Worm (Caenorhabditis elegans) whole organism, midembryonic: Measurements from ENCODE around the gene C27F2.9.
A peak's percentile ranks its signal among the peaks of the same experiment; 100 is the strongest.
"Not testable (repeated sequence)": the region's sequence is repeated elsewhere in the genome, so short reads cannot be mapped to it uniquely, and the experiment has no call there.

Experiments used
- T22C8.4 ChIP-seq: fragments of 200-800 bp; sonication (Bioruptor generic); IDR thresholded peaks from 2 replicates; pipeline ENCODE4 v1.3.6; 2022; ENCODE audit warnings: missing genetic modification characterization, missing compliant biosample characterization
- cog-1 ChIP-seq: sonication (generic microtip); optimal IDR thresholded peaks from 2 replicates; lab custom pipeline; 2016; ENCODE audit warnings: missing genetic modification characterization, missing compliant biosample characterization
- flt-1 ChIP-seq: fragments of 200-800 bp; sonication (Bioruptor generic); IDR thresholded peaks from 2 replicates; pipeline ENCODE4 v1.3.6; 2022; ENCODE audit warnings: missing genetic modification characterization, missing compliant biosample characterization
- klf-2 ChIP-seq: fragments of 200-800 bp; sonication (Bioruptor generic); conservative IDR thresholded peaks from 2 replicates; pipeline ENCODE4 v1.3.6; 2022; ENCODE audit warnings: missing genetic modification reagents, missing genetic modification characterization, missing compliant biosample characterization
- med-1 ChIP-seq: sonication (generic microtip); optimal IDR thresholded peaks from 2 replicates; lab custom pipeline; 2017; ENCODE audit warnings: missing genetic modification characterization, mild to moderate bottlenecking, missing compliant biosample characterization, antibody characterized with exemption, missing genetic modification reagents; ENCODE audit not compliant: insufficient read depth
- ref-1 ChIP-seq: fragments of 200-800 bp; sonication (Bioruptor generic); conservative IDR thresholded peaks from 2 replicates; pipeline ENCODE4 v1.3.6; 2022; ENCODE audit warnings: missing genetic modification reagents, missing genetic modification characterization, missing compliant biosample characterization
- tab-1 ChIP-seq: fragments of 200-800 bp; sonication (Bioruptor generic); IDR thresholded peaks from 2 replicates; pipeline ENCODE4 v1.3.6; 2022; ENCODE audit warnings: missing genetic modification characterization, missing compliant biosample characterization
- ztf-23 ChIP-seq: fragments of 200-800 bp; sonication (Bioruptor generic); IDR thresholded peaks from 2 replicates; pipeline ENCODE4 v1.3.6; 2022; ENCODE audit warnings: missing genetic modification reagents, missing genetic modification characterization, missing compliant biosample characterization
- ztf-29 ChIP-seq: fragments of 200-800 bp; sonication (Bioruptor generic); IDR thresholded peaks from 2 replicates; pipeline ENCODE4 v1.3.6; 2022; ENCODE audit warnings: missing genetic modification reagents, missing genetic modification characterization, missing compliant biosample characterization

The C27F2.9 gene

ce11 chrIII:4934896-4935628 is 27.8 kb downstream of the C27F2.9 start, which contains the start of gene mrps-18C:
mrps-18C (plus strand) TSS chrIII:4935578.
- TF ChIP-seq ztf-29 (GFP tag; lab: Robert Waterston, UW), result no peak
- no peak for TF ChIP-seq tab-1 (GFP tag; lab: Robert Waterston, UW)
- TF ChIP-seq T22C8.4 (GFP tag; lab: Robert Waterston, UW), result no peak

ce11 chrIII:4932203-4932699 is 30.6 kb downstream of the C27F2.9 start, which contains the start of the genes C26E6.12 and eri-9:
C26E6.12 (minus strand) TSS chrIII:4932253.
eri-9 (plus strand) TSS chrIII:4932450.
- TF ChIP-seq med-1 (GFP tag; lab: Kevin White, UChicago) (no peak), T22C8.4 (GFP tag; lab: Robert Waterston, UW) (no peak), ztf-29 (GFP tag; lab: Robert Waterston, UW) (no peak), klf-2 (GFP tag; lab: Robert Waterston, UW) (no peak), tab-1 (GFP tag; lab: Robert Waterston, UW) (no peak)

ce11 chrIII:4930154-4930679 is 32.6 kb downstream of the C27F2.9 start, which contains the start of gene set-2:
set-2 (minus strand) TSS chrIII:4930204.
- TF ChIP-seq ztf-29 (GFP tag; lab: Robert Waterston, UW), result no peak
- TF ChIP-seq ztf-23, result peak; percentile 60; the same call in 1 of the 2 replicates
- peak; percentile 56; the same call in 1 of the 2 replicates for TF ChIP-seq flt-1
- peak; percentile 48 for TF ChIP-seq cog-1 (tag; lab: Kevin White, UChicago)
- TF ChIP-seq klf-2 (GFP tag; lab: Robert Waterston, UW), result no peak

ce11 chrIII:4924134-4924533 is 38.7 kb downstream of the C27F2.9 start:
- no peak for TF ChIP-seq flt-1
- no peak for TF ChIP-seq ztf-29 (GFP tag; lab: Robert Waterston, UW)
- TF ChIP-seq med-1 (GFP tag; lab: Kevin White, UChicago), result no peak
- no peak for TF ChIP-seq tab-1 (GFP tag; lab: Robert Waterston, UW)
- no peak for TF ChIP-seq cog-1 (tag; lab: Kevin White, UChicago)
- no peak for TF ChIP-seq klf-2 (GFP tag; lab: Robert Waterston, UW)
- TF ChIP-seq ref-1, result no peak
- TF ChIP-seq T22C8.4 (GFP tag; lab: Robert Waterston, UW), result no peak
- no peak for TF ChIP-seq ztf-23

- not testable (repeated sequence) for TF ChIP-seq med-1 (GFP tag; lab: Kevin White, UChicago); ztf-29 (GFP tag; lab: Robert Waterston, UW); ztf-23
Measured at ce11 chrIII:4922020-4922419, 40.8 kb downstream of the C27F2.9 start, which contains the start of gene mmab-1. mmab-1 (minus strand) TSS chrIII:4922114.

ce11 chrIII:4920221-4920620 is 42.6 kb downstream of the C27F2.9 start, which contains the start of gene ula-1:
ula-1 (minus strand) TSS chrIII:4920321.
- TF ChIP-seq cog-1 (tag; lab: Kevin White, UChicago), result no peak
- no peak for TF ChIP-seq med-1 (GFP tag; lab: Kevin White, UChicago)
- TF ChIP-seq klf-2 (GFP tag; lab: Robert Waterston, UW), result no peak
- no peak for TF ChIP-seq flt-1
- no peak for TF ChIP-seq ref-1
- TF ChIP-seq T22C8.4 (GFP tag; lab: Robert Waterston, UW), result no peak
- no peak for TF ChIP-seq tab-1 (GFP tag; lab: Robert Waterston, UW)
- no peak for TF ChIP-seq ztf-23
- TF ChIP-seq ztf-29 (GFP tag; lab: Robert Waterston, UW), result no peak

- TF ChIP-seq flt-1 (no peak), ztf-29 (GFP tag; lab: Robert Waterston, UW) (no peak), tab-1 (GFP tag; lab: Robert Waterston, UW) (no peak), ztf-23 (no peak), klf-2 (GFP tag; lab: Robert Waterston, UW) (no peak), cog-1 (tag; lab: Kevin White, UChicago) (no peak), med-1 (GFP tag; lab: Kevin White, UChicago) (no peak), ref-1 (no peak), T22C8.4 (GFP tag; lab: Robert Waterston, UW) (no peak)
Measured at ce11 chrIII:4918906-4919305, 43.9 kb downstream of the C27F2.9 start.

ce11 chrIII:4917960-4918712 is 44.7 kb downstream of the C27F2.9 start, which contains the start of gene rpb-8:
rpb-8 (minus strand) TSS chrIII:4918008.
- TF ChIP-seq klf-2 (GFP tag; lab: Robert Waterston, UW) (no peak), ztf-29 (GFP tag; lab: Robert Waterston, UW) (no peak)

- TF ChIP-seq ztf-29 (GFP tag; lab: Robert Waterston, UW) (no peak), T22C8.4 (GFP tag; lab: Robert Waterston, UW) (no peak), med-1 (GFP tag; lab: Kevin White, UChicago) (no peak), ztf-23 (no peak), tab-1 (GFP tag; lab: Robert Waterston, UW) (no peak), klf-2 (GFP tag; lab: Robert Waterston, UW) (no peak), cog-1 (tag; lab: Kevin White, UChicago) (no peak), flt-1 (no peak), ref-1 (no peak)
Measured at ce11 chrIII:4917077-4917476, 45.8 kb downstream of the C27F2.9 start, which contains the start of gene rars-1. rars-1 (minus strand) TSS chrIII:4917177.
